Worm (Caenorhabditis elegans): Measurements from ENCODE around the gene tmem-138.

- no peak for TF ChIP-seq egl-27 (tag; optimal IDR thresholded peaks at IDR 0.05)
- no peak for TF ChIP-seq snpc-4 (tag; optimal IDR thresholded peaks at IDR 0.05)
- no peak for TF ChIP-seq crh-2 (tag; optimal IDR thresholded peaks at IDR 0.05)
- no peak for TF ChIP-seq ztf-11 (tag; optimal IDR thresholded peaks at IDR 0.05)
- no peak for TF ChIP-seq unc-39 (tag; optimal IDR thresholded peaks at IDR 0.05)
- no peak for TF ChIP-seq blmp-1 (tag; optimal IDR thresholded peaks at IDR 0.05; ENCODE audit: insufficient read depth)
- TF ChIP-seq nhr-129 (tag; optimal IDR thresholded peaks at IDR 0.05) = no peak
Measured at ce11 chrII:8190455-8190854, 33.3 kb downstream of the tmem-138 start, which contains the start of gene T05C12.8.
